Worm (Caenorhabditis elegans): ENCODE results near the gene C28H8.8.

C28H8.8 gene

DNA sequence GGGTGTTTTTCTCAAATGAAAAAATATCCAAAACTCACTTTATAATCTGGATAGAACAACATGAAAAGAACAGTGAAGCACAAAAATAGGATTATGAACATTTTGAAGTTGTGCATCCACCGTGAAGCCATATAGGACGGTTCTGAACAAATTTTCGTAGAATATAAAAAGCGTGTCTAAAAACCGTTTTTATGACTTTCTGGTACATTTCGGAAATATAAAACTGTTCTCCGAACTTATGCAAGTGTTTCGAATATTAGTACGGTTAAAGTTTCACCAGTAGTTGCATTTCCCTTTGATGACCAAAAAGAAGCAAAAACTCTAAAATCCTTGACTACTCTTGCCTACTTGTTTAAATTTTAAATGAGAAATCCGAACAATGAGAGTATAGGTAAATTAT, at the start of gene C28H8.8:
Gene C28H8.8, minus strand, starts transcription at position 101 of the 400 bp plus-strand sequence.
- TF ChIP-seq lim-7 (GFP tag; IDR thresholded peaks at IDR 0.05) (no peak), mxl-2 (GFP tag; conservative IDR thresholded peaks at IDR 0.05) (no peak), nhr-10 (tag; optimal IDR thresholded peaks at IDR 0.05) (no peak)

DNA sequence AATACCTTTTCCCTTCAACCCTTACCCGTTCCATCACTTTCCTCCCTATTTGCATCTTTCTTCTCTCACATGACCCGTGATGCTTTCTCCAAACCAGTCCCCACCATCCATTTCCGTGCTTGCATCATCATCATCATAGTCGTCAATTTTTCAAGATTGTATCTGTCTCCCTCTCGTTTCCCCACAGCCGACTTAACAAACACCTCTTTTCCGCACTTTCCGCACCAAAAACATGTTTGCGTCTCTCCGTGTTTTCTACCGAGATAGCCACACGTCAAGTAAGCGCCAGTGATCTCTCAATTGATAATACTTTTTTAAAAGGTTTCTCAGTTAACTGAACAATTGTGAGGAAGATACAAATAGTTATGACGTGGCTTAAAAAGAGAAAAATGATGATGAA, 49.4 kb upstream of the C28H8.8 start:
- TF ChIP-seq ztf-7 (tag; optimal IDR thresholded peaks at IDR 0.05) = peak; percentile 86
- no peak for TF ChIP-seq lin-13 (GFP tag; optimal IDR thresholded peaks at IDR 0.05)
- TF ChIP-seq zfp-3 (GFP tag; conservative IDR thresholded peaks at IDR 0.05) = 0 out of 2 replicates have a peak, but pooled peaks have one; percentile 8
- no peak for TF ChIP-seq nhr-237 (tag; optimal IDR thresholded peaks at IDR 0.05)
- peak; percentile 35 to 72 for TF ChIP-seq lsy-2 (tag; optimal IDR thresholded peaks at IDR 0.05)
- no peak for TF ChIP-seq zip-11 (GFP tag; IDR thresholded peaks at IDR 0.05)
- TF ChIP-seq aly-2 (tag; optimal IDR thresholded peaks at IDR 0.05) = no peak
- TF ChIP-seq php-3 (GFP tag; IDR thresholded peaks at IDR 0.05) = no peak
- TF ChIP-seq sdz-12 (GFP tag; optimal IDR thresholded peaks at IDR 0.05) = no peak
- peak; percentile 12 for TF ChIP-seq nhr-77 (tag; optimal IDR thresholded peaks at IDR 0.05)
- TF ChIP-seq ceh-44 (GFP tag; IDR thresholded peaks at IDR 0.05) = no peak
- TF ChIP-seq nhr-6 (tag; optimal IDR thresholded peaks at IDR 0.05) = peak; percentile 34
- TF ChIP-seq F37D6.2 (tag; optimal IDR thresholded peaks at IDR 0.05) = no peak
- TF ChIP-seq hmg-1.1 (GFP tag; IDR thresholded peaks at IDR 0.05) = peak; percentile 45; the same call in 1 of the 2 replicates
- no peak for TF ChIP-seq F26F4.8 (GFP tag; conservative IDR thresholded peaks at IDR 0.05)
- TF ChIP-seq snpc-1.2 (GFP tag; IDR thresholded peaks at IDR 0.05) = no peak
- TF ChIP-seq lin-15B (tag; optimal IDR thresholded peaks at IDR 0.05) = no peak
- no peak for TF ChIP-seq dmd-9 (GFP tag; IDR thresholded peaks at IDR 0.05)
- no peak for TF ChIP-seq lin-29 (GFP tag; IDR thresholded peaks at IDR 0.05)
- TF ChIP-seq zfp-2 (tag; optimal IDR thresholded peaks at IDR 0.05) = no peak
- TF ChIP-seq ceh-62 (tag; optimal IDR thresholded peaks at IDR 0.05) = no peak
- TF ChIP-seq skn-1 (tag; optimal IDR thresholded peaks at IDR 0.05) = no peak
- TF ChIP-seq zip-2 (tag; optimal IDR thresholded peaks at IDR 0.05) = peak; percentile 14
- TF ChIP-seq mes-2 (tag; optimal IDR thresholded peaks at IDR 0.05; ENCODE audit: poor library complexity, severe bottlenecking) = peak; percentile 44
- TF ChIP-seq daf-19 (GFP tag; conservative IDR thresholded peaks at IDR 0.05) = no peak
- TF ChIP-seq nhr-11 (tag; optimal IDR thresholded peaks at IDR 0.05) = peak; percentile 64
- TF ChIP-seq spr-1 (tag; optimal IDR thresholded peaks at IDR 0.05) = peak; percentile 54
- no peak for TF ChIP-seq ZK337.2 (GFP tag; IDR thresholded peaks at IDR 0.05)
- TF ChIP-seq nhr-102 (tag; optimal IDR thresholded peaks at IDR 0.05) = peak; percentile 24
- no peak for TF ChIP-seq F44E2.7 (GFP tag; IDR thresholded peaks at IDR 0.05)
- TF ChIP-seq dmd-8 (GFP tag; IDR thresholded peaks at IDR 0.05) = no peak
- peak; percentile 83 for TF ChIP-seq mxl-3 (GFP tag; optimal IDR thresholded peaks at IDR 0.05)
- peak; percentile 13 to 81 for TF ChIP-seq mdl-1 (tag; optimal IDR thresholded peaks at IDR 0.05)
- TF ChIP-seq daf-12 (tag; optimal IDR thresholded peaks at IDR 0.05) = no peak
- TF ChIP-seq madf-9 (GFP tag; conservative IDR thresholded peaks at IDR 0.05) = no peak
- no peak for TF ChIP-seq pqm-1 (tag; optimal IDR thresholded peaks at IDR 0.05)
- TF ChIP-seq madf-5 (GFP tag; IDR thresholded peaks at IDR 0.05) = no peak
- TF ChIP-seq snpc-4 (tag; optimal IDR thresholded peaks at IDR 0.05) = no peak
- peak; percentile 91 for TF ChIP-seq dve-1 (tag; optimal IDR thresholded peaks at IDR 0.05; ENCODE audit: insufficient read depth)
- no peak for TF ChIP-seq R02D3.7 (tag; optimal IDR thresholded peaks at IDR 0.05)
- TF ChIP-seq unc-39 (tag; optimal IDR thresholded peaks at IDR 0.05) = no peak
- TF ChIP-seq cey-2 (tag; optimal IDR thresholded peaks at IDR 0.05; ENCODE audit: borderline replicate concordance, insufficient read depth) = peak; percentile 85
- TF ChIP-seq aha-1 (tag) = peak; percentile 70
- TF ChIP-seq T26A8.4 (GFP tag; IDR thresholded peaks at IDR 0.05) = peak; percentile 67; the same call in 1 of the 2 replicates
- no peak for TF ChIP-seq D1046.2 (GFP tag; IDR thresholded peaks at IDR 0.05)
- TF ChIP-seq ceh-28 (tag; optimal IDR thresholded peaks at IDR 0.05) = peak; percentile 0
- 0 out of 2 replicates have a peak, but pooled peaks have one; percentile 54 for TF ChIP-seq saeg-2 (GFP tag; IDR thresholded peaks at IDR 0.05)
- peak; percentile 56 for TF ChIP-seq ama-1 (optimal IDR thresholded peaks at IDR 0.05)
